Worm (Caenorhabditis elegans): ENCODE data around the gene F46G10.2.

Gene F46G10.2

DNA sequence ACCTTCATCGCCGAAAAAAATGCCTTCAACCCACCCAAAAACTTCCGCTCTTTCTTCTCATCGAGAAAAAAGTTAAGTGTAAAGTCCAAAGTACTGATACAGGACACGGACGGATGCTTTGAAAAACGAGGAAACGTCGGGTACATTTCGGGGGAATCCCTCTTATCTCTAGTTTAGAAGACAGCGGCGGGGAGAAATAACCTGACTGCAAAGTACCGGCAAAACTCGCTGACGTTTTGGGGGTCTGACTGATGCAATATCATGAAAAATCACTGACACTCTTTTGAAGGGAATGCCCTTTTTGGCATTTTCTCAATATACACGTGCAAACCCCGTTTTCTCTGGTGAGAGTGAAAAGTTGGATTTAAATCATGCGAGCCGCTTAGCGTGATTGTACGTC is 33.7 kb downstream of the F46G10.2 start (continued):
- TF ChIP-seq dpl-1 (GFP tag; optimal IDR thresholded peaks at IDR 0.05) (no peak), unc-130 (tag; optimal IDR thresholded peaks at IDR 0.05) (no peak), hpl-2 (GFP tag; optimal IDR thresholded peaks at IDR 0.05) (no peak), mab-9 (GFP tag; IDR thresholded peaks at IDR 0.05) (no peak), sup-37 (GFP tag; optimal IDR thresholded peaks at IDR 0.05) (no peak), nhr-11 (tag; optimal IDR thresholded peaks at IDR 0.05) (peak; percentile 20), blmp-1 (tag; optimal IDR thresholded peaks at IDR 0.05) (peak; percentile 92), irx-1 (tag; optimal IDR thresholded peaks at IDR 0.05) (peak; percentile 10), snpc-4 (tag; optimal IDR thresholded peaks at IDR 0.05) (no peak), nhr-28 (tag; optimal IDR thresholded peaks at IDR 0.05) (no peak), nhr-90 (tag; optimal IDR thresholded peaks at IDR 0.05; ENCODE audit: poor library complexity) (peak; percentile 75), fkh-10 (GFP tag; optimal IDR thresholded peaks at IDR 0.05) (no peak), jun-1 (tag; optimal IDR thresholded peaks at IDR 0.05) (peak; percentile 72), ceh-90 (tag; optimal IDR thresholded peaks at IDR 0.05) (no peak), egl-13 (tag; optimal IDR thresholded peaks at IDR 0.05) (no peak), lin-35 (GFP tag; optimal IDR thresholded peaks at IDR 0.05) (peak in 1 of 2 experiments; percentile 79), zag-1 (tag; optimal IDR thresholded peaks at IDR 0.05) (no peak), C34B4.2 (tag; optimal IDR thresholded peaks at IDR 0.05) (no peak), efl-3 (GFP tag; optimal IDR thresholded peaks at IDR 0.05) (no peak), C16A3.4 (tag; optimal IDR thresholded peaks at IDR 0.05) (peak; percentile 23), unc-98 (GFP tag; IDR thresholded peaks at IDR 0.05) (no peak), grh-1 (GFP tag; IDR thresholded peaks at IDR 0.05) (peak; percentile 71), nhr-76 (tag; optimal IDR thresholded peaks at IDR 0.05) (no peak), snu-23 (GFP tag; optimal IDR thresholded peaks at IDR 0.05) (peak; percentile 80), sptf-1 (tag; optimal IDR thresholded peaks at IDR 0.05) (no peak), nhr-20 (tag; optimal IDR thresholded peaks at IDR 0.05) (peak; percentile 95), zip-4 (GFP tag; optimal IDR thresholded peaks at IDR 0.05) (no peak), swsn-7 (tag; optimal IDR thresholded peaks at IDR 0.05) (peak; percentile 18), fkh-4 (tag; optimal IDR thresholded peaks at IDR 0.05; ENCODE audit: borderline replicate concordance) (no peak), Y116A8C.19 (tag; optimal IDR thresholded peaks at IDR 0.05; ENCODE audit: borderline replicate concordance) (no peak), ama-1 (optimal IDR thresholded peaks at IDR 0.05) (no peak), mef-2 (tag; optimal IDR thresholded peaks at IDR 0.05) (peak; percentile 45), mep-1 (tag; optimal IDR thresholded peaks at IDR 0.05) (peak; percentile 62), unc-30 (tag; optimal IDR thresholded peaks at IDR 0.05) (no peak), pax-3 (tag; optimal IDR thresholded peaks at IDR 0.05) (no peak), rnt-1 (tag; optimal IDR thresholded peaks at IDR 0.05) (peak; percentile 69)

DNA sequence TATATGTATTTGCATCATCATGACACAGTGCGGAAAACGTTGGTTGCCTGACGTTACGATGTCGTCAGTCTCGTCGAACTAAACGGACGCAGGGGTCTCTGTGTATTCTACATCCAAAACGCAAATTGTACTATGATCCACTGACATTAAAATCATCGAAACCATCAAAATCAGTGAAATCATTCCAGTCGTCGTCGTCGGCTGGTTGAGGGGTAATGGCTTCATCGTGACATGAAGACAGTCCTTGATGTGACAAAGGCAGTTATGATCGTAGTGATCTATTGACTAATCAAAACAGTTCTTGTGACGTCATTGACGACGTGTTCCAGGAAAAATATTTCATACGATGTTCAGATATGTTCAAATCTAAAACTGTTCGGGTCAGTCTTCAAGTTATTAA is 34.9 kb downstream of the F46G10.2 start:
- no peak for TF ChIP-seq elt-3 (tag; optimal IDR thresholded peaks at IDR 0.05)
- TF ChIP-seq fos-1 (tag; optimal IDR thresholded peaks at IDR 0.05), result no peak
- peak; percentile 84 for TF ChIP-seq blmp-1 (tag; optimal IDR thresholded peaks at IDR 0.05)
- no peak for TF ChIP-seq efl-1 (optimal IDR thresholded peaks at IDR 0.05)
- TF ChIP-seq efl-1 (GFP tag; optimal IDR thresholded peaks at IDR 0.05 in 1 of 2), result no peak
- no peak for TF ChIP-seq nhr-76 (tag; optimal IDR thresholded peaks at IDR 0.05)
- no peak for TF ChIP-seq egl-13 (tag; optimal IDR thresholded peaks at IDR 0.05)
- TF ChIP-seq lin-13 (GFP tag; optimal IDR thresholded peaks at IDR 0.05), result no peak
- peak; percentile 33 for TF ChIP-seq snu-23 (GFP tag; optimal IDR thresholded peaks at IDR 0.05)
- no peak for TF ChIP-seq fkh-8 (tag; optimal IDR thresholded peaks at IDR 0.05)
- peak; percentile 33 for TF ChIP-seq nhr-19 (GFP tag; conservative IDR thresholded peaks at IDR 0.05)
- no peak for TF ChIP-seq nhr-28 (tag; optimal IDR thresholded peaks at IDR 0.05)
- no peak for TF ChIP-seq ceh-63 (GFP tag; optimal IDR thresholded peaks at IDR 0.05)
- no peak for TF ChIP-seq lir-3 (tag; optimal IDR thresholded peaks at IDR 0.05; ENCODE audit: poor library complexity)
- TF ChIP-seq sox-4 (tag; optimal IDR thresholded peaks at IDR 0.05), result no peak
- no peak for TF ChIP-seq skn-1 (tag; optimal IDR thresholded peaks at IDR 0.05)
- TF ChIP-seq nhr-71 (tag; optimal IDR thresholded peaks at IDR 0.05), result peak; percentile 20
- peak; percentile 56 for TF ChIP-seq nhr-85 (tag)
- no peak for TF ChIP-seq C34B4.2 (tag; optimal IDR thresholded peaks at IDR 0.05)
- TF ChIP-seq nhr-20 (tag; optimal IDR thresholded peaks at IDR 0.05), result peak; percentile 42

Measured in whole organism, L1 larva.